Worm (Caenorhabditis elegans) whole organism, early embryonic: ENCODE measurements around the gene vps-53.

Experiments
- ceh-36 ChIP-seq: sonication (generic microtip); optimal IDR thresholded peaks from 2 replicates; lab custom pipeline; 2016; ENCODE audit warnings: missing genetic modification characterization, inconsistent platforms, missing compliant biosample characterization
- ets-7 ChIP-seq: sonication (generic microtip); optimal IDR thresholded peaks from 2 replicates; lab custom pipeline; 2016; ENCODE audit warnings: missing genotype, missing genetic modification characterization, missing compliant biosample characterization
- scrt-1 ChIP-seq: fragments of 200-800 bp; sonication (Bioruptor generic); IDR thresholded peaks from 2 replicates; pipeline ENCODE4 v1.3.6; 2022; ENCODE audit warnings: missing genetic modification characterization, missing compliant biosample characterization
- sea-1 ChIP-seq: fragments of 200-800 bp; sonication (Bioruptor generic); conservative IDR thresholded peaks from 2 replicates; pipeline ENCODE4 v1.3.6; 2022; ENCODE audit warnings: missing genetic modification characterization, missing compliant biosample characterization

ce11 chrIII:9766175-9766574 is 8.9 kb upstream of the vps-53 start, which contains the start of gene cbp-1:
- TF ChIP-seq scrt-1 (GFP tag; lab: Robert Waterston, UW) (no peak), ets-7 (tag; lab: Kevin White, UChicago) (no peak), sea-1 (GFP tag; lab: Robert Waterston, UW) (no peak), ceh-36 (tag; lab: Kevin White, UChicago) (no peak)
